Fruit fly (Drosophila melanogaster) whole organism, wandering third instar larva: ENCODE measurements around the gene Fbp1.

ENCODE experiments used
- Abd-B ChIP-seq: fragments of >200 bp; optimal IDR thresholded peaks from 2 replicates; lab custom pipeline; 2017; ENCODE audit warnings: missing biosample characterization, missing genetic modification characterization
- CG32264 ChIP-seq: fragments of 200-800 bp; sonication (Bioruptor generic); optimal IDR thresholded peaks from 2 replicates; lab custom pipeline; 2016; ENCODE audit warnings: missing biosample characterization, missing genetic modification characterization
- CG9705 ChIP-seq: fragments of 200-800 bp; sonication (Bioruptor generic); optimal IDR thresholded peaks from 2 replicates; lab custom pipeline; 2018; ENCODE audit warnings: missing biosample characterization, mild to moderate bottlenecking, missing genetic modification characterization
- CrebA ChIP-seq: fragments of 200-800 bp; sonication (Bioruptor generic); optimal IDR thresholded peaks from 2 replicates; lab custom pipeline; 2016; ENCODE audit warnings: missing biosample characterization, mild to moderate bottlenecking, missing genetic modification characterization, borderline replicate concordance
- Dfd ChIP-seq: fragments of >200 bp; optimal IDR thresholded peaks from 2 replicates; lab custom pipeline; 2017; ENCODE audit warnings: missing biosample characterization, missing genetic modification characterization
- Dif ChIP-seq: fragments of 200-275, 200-300 bp; sonication (Bioruptor generic); optimal IDR thresholded peaks from 2 replicates; lab custom pipeline; 2018; ENCODE audit warnings: missing biosample characterization, missing genetic modification characterization; ENCODE audit not compliant: partially characterized antibody
- GATAd ChIP-seq: sonication (Bioruptor generic); optimal IDR thresholded peaks from 2 replicates; lab custom pipeline; 2016; ENCODE audit warnings: missing biosample characterization, missing genetic modification characterization
- HLH106 ChIP-seq: fragments of 200-800 bp; optimal IDR thresholded peaks from 3 replicates; lab custom pipeline; 2019; ENCODE audit warnings: missing biosample characterization, mild to moderate bottlenecking, missing genetic modification characterization, moderate library complexity
- Hnf4 ChIP-seq: fragments of 200-800 bp; sonication (Bioruptor generic); optimal IDR thresholded peaks from 2 replicates; lab custom pipeline; 2016; ENCODE audit warnings: missing biosample characterization, mild to moderate bottlenecking, missing genetic modification characterization
- Hr78 ChIP-seq: fragments of >200 bp; optimal IDR thresholded peaks from 2 replicates; lab custom pipeline; 2017; ENCODE audit warnings: missing biosample characterization, missing genetic modification characterization
- Hr83 ChIP-seq: fragments of 200-300 bp; sonication (Bioruptor generic); optimal IDR thresholded peaks from 2 replicates; lab custom pipeline; 2016; ENCODE audit warnings: missing biosample characterization, mild to moderate bottlenecking, missing genetic modification characterization, moderate library complexity; ENCODE audit not compliant: poor library complexity, severe bottlenecking
- Jra ChIP-seq: sonication (Bioruptor generic); optimal IDR thresholded peaks from 2 replicates; lab custom pipeline; 2016; ENCODE audit warnings: missing biosample characterization, missing genetic modification characterization
- Mio ChIP-seq: sonication (Bioruptor generic); optimal IDR thresholded peaks from 2 replicates; lab custom pipeline; 2016; ENCODE audit warnings: missing biosample characterization, missing genetic modification characterization
- Myc ChIP-seq: fragments of >200 bp; optimal IDR thresholded peaks from 2 replicates; lab custom pipeline; 2017
- OdsH ChIP-seq: fragments of 200-800 bp; sonication (Bioruptor generic); optimal IDR thresholded peaks from 2 replicates; lab custom pipeline; 2016; ENCODE audit warnings: missing biosample characterization, mild to moderate bottlenecking, missing genetic modification characterization
- Rel ChIP-seq, 2 experiments: fragments of 200-800 bp; sonication (Bioruptor generic) in 1 of 2; optimal IDR thresholded peaks; 2 replicates in 1 of 2; 3 replicates in 1 of 2; lab custom pipeline; 2016 to 2019; ENCODE audit warnings: mild to moderate bottlenecking in 2 of 2, missing biosample characterization in 2 of 2, missing genetic modification characterization in 2 of 2, moderate library complexity in 1 of 2
- Sp1 ChIP-seq: fragments of 200-800 bp; sonication (Bioruptor generic); optimal IDR thresholded peaks from 3 replicates; lab custom pipeline; 2019; ENCODE audit warnings: missing biosample characterization, mild to moderate bottlenecking, missing genetic modification characterization, moderate library complexity
- brk ChIP-seq: fragments of 200-800 bp; sonication (Bioruptor generic); optimal IDR thresholded peaks from 2 replicates; lab custom pipeline; 2016; ENCODE audit warnings: missing biosample characterization, mild to moderate bottlenecking, missing genetic modification characterization
- dl ChIP-seq, 2 experiments: fragments of 175-275, 200-275 bp in 1 of 2; fragments of 200-275 bp in 1 of 2; sonication (Bioruptor generic); optimal IDR thresholded peaks; lab custom pipeline; 2018; ENCODE audit warnings: mild to moderate bottlenecking in 2 of 2, missing biosample characterization in 2 of 2, missing genetic modification characterization in 2 of 2, moderate library complexity in 2 of 2; ENCODE audit not compliant: partially characterized antibody in 2 of 2, insufficient read depth in 1 of 2
- dmrt93B ChIP-seq: fragments of 200-800 bp; sonication (Bioruptor generic); optimal IDR thresholded peaks from 2 replicates; lab custom pipeline; 2018; ENCODE audit warnings: missing biosample characterization, mild to moderate bottlenecking, missing genetic modification characterization
- dsf ChIP-seq: sonication (Bioruptor generic); optimal IDR thresholded peaks from 2 replicates; lab custom pipeline; 2016; ENCODE audit warnings: missing biosample characterization, missing genetic modification characterization, borderline replicate concordance
- ey ChIP-seq: fragments of 200-800 bp; sonication (Bioruptor generic); optimal IDR thresholded peaks from 2 replicates; lab custom pipeline; 2016; ENCODE audit warnings: missing biosample characterization, missing genetic modification characterization
- foxo ChIP-seq, 2 experiments: fragments of 200-800 bp; sonication (Bioruptor generic); optimal IDR thresholded peaks; 2 replicates in 1 of 2; 3 replicates in 1 of 2; lab custom pipeline; 2016 to 2017; ENCODE audit warnings: missing biosample characterization in 2 of 2, missing genetic modification characterization in 2 of 2
- fru ChIP-seq: fragments of 200-800 bp; sonication (Bioruptor generic); optimal IDR thresholded peaks from 3 replicates; lab custom pipeline; 2016; ENCODE audit warnings: missing biosample characterization, mild to moderate bottlenecking, missing genetic modification characterization
- h ChIP-seq: fragments of 200-800 bp; sonication (Bioruptor generic); optimal IDR thresholded peaks from 3 replicates; lab custom pipeline; 2016; ENCODE audit warnings: missing biosample characterization, mild to moderate bottlenecking, missing genetic modification characterization
- jim ChIP-seq: fragments of 175-275, 200-325 bp; sonication (Bioruptor generic); optimal IDR thresholded peaks from 2 replicates; lab custom pipeline; 2016; ENCODE audit warnings: missing biosample characterization, mild to moderate bottlenecking, missing genetic modification characterization
- lola ChIP-seq: fragments of >200 bp; optimal IDR thresholded peaks from 2 replicates; lab custom pipeline; 2017; ENCODE audit warnings: missing biosample characterization, missing genetic modification characterization
- psq ChIP-seq: fragments of 200-800 bp; sonication (Bioruptor generic); optimal IDR thresholded peaks from 3 replicates; lab custom pipeline; 2017; ENCODE audit warnings: missing biosample characterization, mild to moderate bottlenecking, missing genetic modification characterization, moderate library complexity
- tai ChIP-seq: sonication (Bioruptor generic); optimal IDR thresholded peaks from 2 replicates; lab custom pipeline; 2016; ENCODE audit warnings: missing biosample characterization, missing genetic modification characterization
- usp ChIP-seq: fragments of >200 bp; optimal IDR thresholded peaks from 2 replicates; lab custom pipeline; 2017; ENCODE audit warnings: missing biosample characterization, missing genetic modification characterization
- woc ChIP-seq: sonication (Bioruptor generic); optimal IDR thresholded peaks from 2 replicates; lab custom pipeline; 2016; ENCODE audit warnings: missing biosample characterization, mild to moderate bottlenecking, missing genetic modification characterization

The Fbp1 gene

DNA sequence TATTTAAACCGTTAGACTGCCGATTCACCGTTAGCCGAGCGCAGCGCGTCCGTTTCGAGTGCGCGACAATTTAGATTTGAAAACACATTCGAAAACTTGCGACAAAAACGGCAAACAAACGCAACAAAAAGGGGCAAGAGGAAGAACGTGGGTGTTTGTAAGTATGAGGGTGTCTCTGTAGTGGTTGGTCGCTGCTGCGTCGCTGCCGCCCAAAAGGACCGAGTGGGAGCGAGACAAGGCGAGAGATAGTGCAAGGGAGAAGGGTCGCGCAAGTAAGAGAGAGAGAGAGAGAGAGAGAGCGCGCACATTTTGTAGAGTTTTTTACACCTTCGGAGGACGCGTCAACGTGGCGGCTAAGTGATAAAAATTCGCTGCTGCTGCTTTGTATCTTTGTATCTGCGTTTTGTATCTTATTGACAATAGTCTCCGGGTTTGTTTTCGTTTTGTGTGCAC lies 10.2 kb upstream of the Fbp1 start, which contains the start of gene Sox21a:
Gene Sox21a (minus strand): TSS at position 51 of the 453 bp plus-strand sequence.
- TF ChIP-seq Hnf4 (no peak), Sp1 (GFP tag; lab: Kevin White, UChicago) (no peak), OdsH (GFP tag; lab: Kevin White, UChicago) (no peak), psq (GFP tag; lab: Kevin White, UChicago) (no peak), Dfd (no peak), dl (GFP tag; optimal IDR thresholded peaks at IDR 0.05; lab: Kevin White, UChicago; ENCODE audit: insufficient read depth in 1 of 2, partially characterized antibody in 2 of 2) (no peak), CG32264 (GFP tag; lab: Kevin White, UChicago) (no peak), Jra (no peak), Mio (no peak), dsf (GFP tag; lab: Kevin White, UChicago) (no peak), brk (GFP tag; lab: Kevin White, UChicago) (no peak), ey (GFP tag; lab: Kevin White, UChicago) (no peak), usp (no peak), dmrt93B (GFP tag; lab: Kevin White, UChicago) (no peak), Hr83 (no peak), woc (GFP tag; lab: Kevin White, UChicago) (no peak)

- TF ChIP-seq Rel (GFP tag; optimal IDR thresholded peaks at IDR 0.05; lab: Kevin White, UChicago) (no peak), Rel (tag; optimal IDR thresholded peaks at IDR 0.05; lab: Kevin White, UChicago) (no peak), woc (GFP tag; lab: Kevin White, UChicago) (no peak), GATAd (GFP tag; lab: Kevin White, UChicago) (no peak), Hnf4 (no peak), dl (GFP tag; optimal IDR thresholded peaks at IDR 0.05; lab: Kevin White, UChicago; ENCODE audit: insufficient read depth in 1 of 2, partially characterized antibody in 2 of 2) (no peak), psq (GFP tag; lab: Kevin White, UChicago) (no peak), foxo (GFP tag; optimal IDR thresholded peaks at IDR 0.05; lab: Kevin White, UChicago) (no peak), jim (GFP tag; lab: Kevin White, UChicago) (no peak), h (GFP tag; lab: Kevin White, UChicago) (no peak), lola (no peak), OdsH (GFP tag; lab: Kevin White, UChicago) (no peak)
Observed at dm6 chr3L:14104988-14105387, 7.1 kb upstream of the Fbp1 start.

dm6 chr3L:14101421-14102130 lies 3.7 kb upstream of the Fbp1 start:
- TF ChIP-seq lola: no peak
- TF ChIP-seq Abd-B (GFP tag; lab: Kevin White, UChicago): no peak
- no peak for TF ChIP-seq Hnf4
- TF ChIP-seq Sp1 (GFP tag; lab: Kevin White, UChicago): no peak
- no peak for TF ChIP-seq CrebA (GFP tag; lab: Kevin White, UChicago)
- no peak for TF ChIP-seq jim (GFP tag; lab: Kevin White, UChicago)
- TF ChIP-seq HLH106 (tag; lab: Kevin White, UChicago): no peak
- TF ChIP-seq foxo (GFP tag; optimal IDR thresholded peaks at IDR 0.05; lab: Kevin White, UChicago): no peak
- TF ChIP-seq fru (GFP tag; lab: Kevin White, UChicago): no peak
- TF ChIP-seq h (GFP tag; lab: Kevin White, UChicago): no peak
- no peak for TF ChIP-seq tai (GFP tag; lab: Kevin White, UChicago)
- TF ChIP-seq Hr83: no peak
- TF ChIP-seq GATAd (GFP tag; lab: Kevin White, UChicago): no peak
- no peak for TF ChIP-seq psq (GFP tag; lab: Kevin White, UChicago)
- no peak for TF ChIP-seq dsf (GFP tag; lab: Kevin White, UChicago)

DNA sequence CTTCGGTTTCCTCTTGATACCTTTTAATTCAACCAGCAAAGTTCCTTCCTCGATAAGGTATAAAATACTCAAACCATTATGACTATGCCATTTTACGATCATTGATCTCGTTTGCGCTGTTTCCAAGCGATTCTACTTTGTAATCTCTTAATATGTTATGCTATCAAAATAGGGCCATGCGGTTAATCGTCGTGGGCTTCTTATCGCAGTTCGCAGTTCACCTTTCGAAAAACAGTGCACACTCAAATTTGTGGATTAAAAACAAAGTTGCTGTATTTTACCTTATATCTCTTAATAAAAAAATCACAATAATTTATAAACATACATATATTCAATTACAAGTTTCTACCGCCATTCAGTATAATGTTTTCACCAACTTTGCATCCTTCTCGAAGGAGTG lies 2.2 kb upstream of the Fbp1 start:
- TF ChIP-seq Abd-B (GFP tag; lab: Kevin White, UChicago) (no peak), usp (no peak), jim (GFP tag; lab: Kevin White, UChicago) (no peak), fru (GFP tag; lab: Kevin White, UChicago) (no peak), foxo (GFP tag; optimal IDR thresholded peaks at IDR 0.05; lab: Kevin White, UChicago) (no peak), OdsH (GFP tag; lab: Kevin White, UChicago) (no peak), Dfd (no peak), Myc (lab: Kevin White, UChicago) (no peak), Jra (no peak)

- no peak for TF ChIP-seq CG9705 (GFP tag; lab: Kevin White, UChicago)
- TF ChIP-seq h (GFP tag; lab: Kevin White, UChicago): no peak
- TF ChIP-seq Hr78: no peak
- no peak for TF ChIP-seq dl (GFP tag; optimal IDR thresholded peaks at IDR 0.05; lab: Kevin White, UChicago; ENCODE audit: insufficient read depth in 1 of 2, partially characterized antibody in 2 of 2)
- TF ChIP-seq Sp1 (GFP tag; lab: Kevin White, UChicago): no peak
- no peak for TF ChIP-seq jim (GFP tag; lab: Kevin White, UChicago)
- no peak for TF ChIP-seq Dif (GFP tag; lab: Kevin White, UChicago)
- no peak for TF ChIP-seq Hnf4
Observed at dm6 chr3L:14089516-14089915, 8.3 kb downstream of the Fbp1 start.
